Fruit fly (Drosophila melanogaster): ENCODE data around the gene CG5080.

The CG5080 gene

DNA sequence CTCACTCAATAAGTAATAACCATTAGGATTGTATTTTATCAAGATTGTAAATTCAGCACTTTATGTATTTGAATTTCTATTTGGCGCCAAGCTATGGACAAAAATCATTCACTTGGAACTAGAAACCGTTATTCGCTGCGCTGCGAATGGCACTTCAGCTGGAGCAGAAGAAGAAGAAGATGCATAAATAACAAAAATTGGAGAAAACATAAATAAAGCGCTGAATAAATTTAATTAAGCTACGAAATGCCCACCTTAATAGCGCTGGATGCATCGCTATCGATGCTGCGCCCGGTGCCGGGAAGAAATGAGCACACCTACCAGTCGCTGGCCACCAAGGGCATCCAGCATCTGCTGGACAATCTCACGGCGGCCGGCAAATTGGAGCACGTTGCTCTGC lies 608 bp upstream of the CG5080 start, which contains the start of gene IntS14:
TSS of gene IntS14 (plus strand) at position 150 of the 400 bp plus-strand sequence.
- TF ChIP-seq CTCF (optimal IDR thresholded peaks at IDR 0.05), result no peak
- TF ChIP-seq CG8478 (optimal IDR thresholded peaks at IDR 0.05), result no peak

DNA sequence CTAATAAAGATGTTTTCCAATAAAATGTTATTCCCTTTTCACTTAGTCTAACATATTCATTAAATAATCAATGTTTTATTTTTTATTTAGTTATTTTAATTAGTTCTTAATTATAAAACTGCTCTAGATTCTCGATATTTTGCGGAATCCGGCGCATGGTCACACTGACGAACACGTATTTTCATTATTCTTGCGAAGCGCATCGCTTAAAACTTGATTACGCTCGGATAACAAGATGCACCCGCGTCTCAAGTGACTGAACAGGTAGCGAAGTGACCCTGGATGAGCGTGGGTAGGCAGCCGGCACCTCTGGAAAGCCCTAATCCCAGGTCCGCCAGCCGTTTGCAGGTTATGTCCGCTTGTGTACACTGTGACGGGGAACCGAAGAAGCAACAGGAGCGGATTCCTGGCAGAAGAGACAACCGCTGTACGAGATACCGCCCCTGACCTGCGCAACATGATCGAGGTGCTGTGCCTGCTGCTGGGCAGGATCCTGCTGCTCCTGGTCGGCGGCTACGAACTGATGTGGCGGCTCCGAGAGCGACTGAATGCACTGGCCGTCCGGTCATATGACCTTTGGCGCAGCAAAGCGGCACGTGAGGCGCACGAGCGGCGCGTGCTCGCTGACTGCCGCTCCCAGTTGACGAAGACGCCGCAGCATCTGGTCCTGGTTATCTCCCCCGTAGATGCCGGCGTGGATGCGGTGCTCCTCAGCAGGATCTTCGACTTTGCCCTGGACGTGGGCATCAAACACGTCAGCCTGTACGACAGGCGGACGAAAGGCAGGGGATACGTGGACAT lies 5.0 kb downstream of the CG5080 start, which contains the start of gene Tango14:
TSS of gene Tango14 (plus strand) at position 143 of the 801 bp plus-strand sequence.
- no peak for TF ChIP-seq CG8478 (optimal IDR thresholded peaks at IDR 0.05)
- TF ChIP-seq CTCF (optimal IDR thresholded peaks at IDR 0.05), result no peak

DNA sequence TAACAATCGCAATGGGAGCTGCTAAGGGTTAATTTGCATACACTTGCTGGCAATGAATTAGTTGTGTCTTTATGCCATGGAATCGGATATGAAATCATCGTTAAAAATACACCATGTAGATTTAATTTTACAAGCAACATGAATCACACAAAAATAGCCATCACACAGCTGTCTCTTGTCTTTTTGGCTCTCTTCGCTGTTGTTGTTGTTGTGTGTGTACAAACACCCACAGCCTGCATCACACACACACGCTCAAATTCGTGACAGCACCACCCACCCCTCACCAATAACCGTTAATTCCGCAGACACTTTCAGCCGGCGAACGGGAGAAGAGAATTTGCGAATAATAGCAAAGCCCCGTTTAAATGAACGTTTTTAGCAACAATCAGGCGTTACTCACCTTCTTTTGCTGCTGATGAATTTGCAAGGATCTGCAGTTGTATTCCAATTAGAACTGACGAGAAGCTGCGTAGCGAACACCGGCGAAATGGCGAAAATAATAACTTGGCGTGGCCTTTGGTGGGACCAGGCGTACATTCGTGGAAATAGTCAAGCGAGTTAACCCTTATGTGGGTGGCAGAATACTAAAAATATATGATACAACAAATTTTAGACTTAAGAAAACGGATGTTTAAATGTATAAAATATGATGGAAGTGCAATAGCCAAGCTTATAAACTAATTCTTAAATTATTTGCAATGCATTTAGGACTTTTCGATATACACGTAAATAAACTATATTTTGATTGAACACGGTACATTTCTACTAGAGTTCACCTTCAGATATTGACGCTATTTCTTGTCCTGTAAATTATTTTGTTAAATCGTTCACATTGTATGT lies 5.8 kb downstream of the CG5080 start, which contains the start of gene capt:
TSS of gene capt (minus strand) at position 584 of the 840 bp plus-strand sequence.
- TF ChIP-seq CG8478 (optimal IDR thresholded peaks at IDR 0.05) (no peak), CTCF (optimal IDR thresholded peaks at IDR 0.05) (no peak)

DNA sequence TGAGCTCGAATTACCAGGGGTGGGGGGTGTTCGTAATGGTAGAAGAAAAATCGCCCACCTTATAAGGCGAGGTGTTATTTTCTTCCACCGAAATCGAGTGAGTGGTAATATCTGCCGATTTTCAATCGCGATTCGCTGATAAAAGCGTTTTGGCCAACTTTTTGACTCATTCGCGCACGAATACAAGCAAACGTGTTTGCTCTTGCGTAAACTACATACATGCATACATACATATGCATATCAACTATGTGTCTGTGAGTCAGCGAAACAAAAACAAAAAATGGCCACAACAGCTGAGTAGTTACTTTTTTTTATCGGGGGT lies 6.4 kb downstream of the CG5080 start:
- no peak for TF ChIP-seq CG8478 (optimal IDR thresholded peaks at IDR 0.05)
- no peak for TF ChIP-seq CTCF (optimal IDR thresholded peaks at IDR 0.05)

DNA sequence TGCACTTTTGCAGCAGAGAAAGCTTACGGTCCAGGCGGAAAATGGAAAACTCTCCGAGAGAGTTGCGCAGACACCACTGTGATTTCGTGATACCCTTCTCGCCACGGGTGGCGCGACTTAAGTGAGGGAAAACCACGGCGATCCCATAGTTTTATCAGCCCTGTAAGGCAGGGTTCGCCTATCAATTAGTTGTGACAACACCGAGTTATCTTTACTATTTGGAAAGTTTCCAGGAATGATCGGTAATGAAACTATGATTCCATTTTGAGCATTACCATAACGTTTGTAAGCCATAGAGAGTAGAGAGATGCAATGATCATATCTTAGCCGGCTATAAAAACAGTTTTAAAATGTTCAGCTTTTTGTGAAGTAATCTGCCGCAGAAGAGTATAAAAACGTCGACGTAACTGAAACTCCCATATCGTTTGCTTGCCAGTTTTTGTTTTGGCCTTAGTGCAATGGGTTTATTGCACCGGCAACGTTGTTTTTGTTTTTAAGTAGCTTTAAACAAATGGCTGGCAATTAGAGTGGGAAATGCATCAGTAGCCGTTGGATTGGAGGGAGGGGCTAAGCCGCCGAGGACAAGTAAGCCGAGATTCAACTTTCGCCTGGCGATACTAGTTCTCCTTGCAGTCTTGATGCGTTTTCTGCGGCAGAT lies 7.0 kb downstream of the CG5080 start:
- TF ChIP-seq CG8478 (optimal IDR thresholded peaks at IDR 0.05), result no peak
- no peak for TF ChIP-seq CTCF (optimal IDR thresholded peaks at IDR 0.05)

dm6 chr2L:1152693-1153092 lies 11.0 kb downstream of the CG5080 start:
- no peak for TF ChIP-seq CTCF (optimal IDR thresholded peaks at IDR 0.05)
- no peak for TF ChIP-seq CG8478 (optimal IDR thresholded peaks at IDR 0.05)

- TF ChIP-seq CG8478 (optimal IDR thresholded peaks at IDR 0.05) (no peak), CTCF (optimal IDR thresholded peaks at IDR 0.05) (no peak)
These were observed 13.1 kb downstream of the CG5080 start, which contains the start of the genes Tfb4 and Vps29 for dm6 chr2L:1150554-1150953. Tfb4 (minus strand) TSS chr2L:1150677. Vps29 (plus strand) TSS chr2L:1150766.

DNA sequence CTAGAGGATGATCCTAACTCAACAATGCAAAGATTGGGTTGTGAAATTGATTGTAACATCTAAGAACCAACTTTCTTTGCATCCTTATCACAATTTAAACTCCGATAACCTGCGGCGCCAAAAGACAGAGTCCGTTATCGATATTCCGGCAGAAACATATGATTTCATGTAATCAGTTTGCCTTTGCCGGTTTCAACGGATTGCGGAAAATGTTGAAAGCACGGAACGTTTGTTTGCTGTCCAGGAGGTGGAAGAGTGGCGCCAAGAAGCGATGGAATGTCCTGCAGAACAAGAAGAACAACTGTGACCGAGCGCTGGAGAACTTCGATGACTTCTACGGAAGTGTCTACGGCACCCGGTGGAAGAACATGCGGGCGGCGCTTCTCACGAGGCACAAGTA lies 16.0 kb downstream of the CG5080 start:
- no peak for TF ChIP-seq CTCF (optimal IDR thresholded peaks at IDR 0.05)

dm6 chr2L:1144371-1145360 lies 19.0 kb downstream of the CG5080 start:
- TF ChIP-seq CG8478 (optimal IDR thresholded peaks at IDR 0.05), result no peak
- TF ChIP-seq CTCF (optimal IDR thresholded peaks at IDR 0.05), result no peak

- TF ChIP-seq CG8478 (optimal IDR thresholded peaks at IDR 0.05), result no peak
- no peak for TF ChIP-seq CTCF (optimal IDR thresholded peaks at IDR 0.05)
These were observed 20.4 kb downstream of the CG5080 start for dm6 chr2L:1143286-1143685.

dm6 chr2L:1142730-1143281 lies 20.9 kb downstream of the CG5080 start, which contains the start of gene MFS3:
MFS3 (plus strand) TSS chr2L:1143201.
- TF ChIP-seq CG8478 (optimal IDR thresholded peaks at IDR 0.05) (no peak), CTCF (optimal IDR thresholded peaks at IDR 0.05) (peak; percentile 66 to 68)

DNA sequence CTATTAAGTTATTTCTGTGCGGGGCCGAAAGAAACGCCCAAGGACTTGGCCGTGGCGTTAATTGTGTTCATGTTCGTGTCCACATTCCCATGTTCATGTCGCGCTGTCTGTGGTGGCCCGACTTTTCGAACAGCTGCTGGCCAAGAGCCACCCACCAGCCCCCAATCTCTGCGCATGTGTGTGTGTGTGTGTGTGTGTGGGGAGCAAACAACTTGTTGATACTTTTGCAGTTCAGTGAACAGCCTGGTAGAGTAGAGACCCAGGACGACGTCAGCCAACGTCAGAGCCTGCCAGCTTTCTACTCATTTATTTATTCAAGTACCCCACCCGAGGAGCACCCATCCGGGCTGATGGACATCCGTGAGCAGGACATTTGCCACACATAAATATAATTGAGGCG lies 26.7 kb downstream of the CG5080 start:
- TF ChIP-seq CTCF (optimal IDR thresholded peaks at IDR 0.05) (no peak), CG8478 (optimal IDR thresholded peaks at IDR 0.05) (no peak)

- TF ChIP-seq CG8478 (optimal IDR thresholded peaks at IDR 0.05), result no peak
- no peak for TF ChIP-seq CTCF (optimal IDR thresholded peaks at IDR 0.05)
These were observed 28.2 kb downstream of the CG5080 start for dm6 chr2L:1135495-1135894.
